Worm (Caenorhabditis elegans): ENCODE measurements around the gene F08A7.1.

DNA sequence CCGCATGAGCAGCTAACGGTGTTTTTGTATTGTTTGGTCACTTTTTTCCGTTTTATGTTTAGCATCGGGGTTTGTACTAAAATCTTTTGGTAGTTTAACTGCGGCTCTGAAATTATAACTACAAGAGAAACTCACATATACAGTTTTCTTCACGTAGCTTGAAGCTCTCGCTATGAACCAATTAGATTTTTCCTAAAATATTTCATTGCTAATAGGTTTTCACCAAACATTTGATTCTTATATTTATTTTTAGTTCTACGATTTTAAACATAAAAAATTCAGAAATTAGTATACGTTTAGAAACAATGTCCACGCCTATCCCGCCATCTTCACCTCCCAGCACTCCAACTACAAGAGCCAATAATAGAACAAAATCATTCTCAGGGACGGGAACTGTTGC is 13.0 kb upstream of the F08A7.1 start, which contains the start of gene C06A12.3:
- no peak for TF ChIP-seq pha-4 (tag; optimal IDR thresholded peaks at IDR 0.05)
- TF ChIP-seq ttx-3 (tag; optimal IDR thresholded peaks at IDR 0.05) = no peak
- no peak for TF ChIP-seq C38D4.7 (GFP tag; optimal IDR thresholded peaks at IDR 0.05)
- no peak for TF ChIP-seq ceh-24 (tag; optimal IDR thresholded peaks at IDR 0.05)
- TF ChIP-seq tbx-2 (tag; optimal IDR thresholded peaks at IDR 0.05) = no peak
- no peak for TF ChIP-seq pat-9 (tag; optimal IDR thresholded peaks at IDR 0.05)
- no peak for TF ChIP-seq unc-3 (GFP tag; conservative IDR thresholded peaks at IDR 0.05)
- TF ChIP-seq unc-3 (tag; optimal IDR thresholded peaks at IDR 0.05) = no peak
- TF ChIP-seq pax-1 (tag; optimal IDR thresholded peaks at IDR 0.05) = no peak

Measured in whole organism, late embryonic.